Fruit fly (Drosophila melanogaster): ENCODE measurements around the gene CG5281.

CG5281 gene

DNA sequence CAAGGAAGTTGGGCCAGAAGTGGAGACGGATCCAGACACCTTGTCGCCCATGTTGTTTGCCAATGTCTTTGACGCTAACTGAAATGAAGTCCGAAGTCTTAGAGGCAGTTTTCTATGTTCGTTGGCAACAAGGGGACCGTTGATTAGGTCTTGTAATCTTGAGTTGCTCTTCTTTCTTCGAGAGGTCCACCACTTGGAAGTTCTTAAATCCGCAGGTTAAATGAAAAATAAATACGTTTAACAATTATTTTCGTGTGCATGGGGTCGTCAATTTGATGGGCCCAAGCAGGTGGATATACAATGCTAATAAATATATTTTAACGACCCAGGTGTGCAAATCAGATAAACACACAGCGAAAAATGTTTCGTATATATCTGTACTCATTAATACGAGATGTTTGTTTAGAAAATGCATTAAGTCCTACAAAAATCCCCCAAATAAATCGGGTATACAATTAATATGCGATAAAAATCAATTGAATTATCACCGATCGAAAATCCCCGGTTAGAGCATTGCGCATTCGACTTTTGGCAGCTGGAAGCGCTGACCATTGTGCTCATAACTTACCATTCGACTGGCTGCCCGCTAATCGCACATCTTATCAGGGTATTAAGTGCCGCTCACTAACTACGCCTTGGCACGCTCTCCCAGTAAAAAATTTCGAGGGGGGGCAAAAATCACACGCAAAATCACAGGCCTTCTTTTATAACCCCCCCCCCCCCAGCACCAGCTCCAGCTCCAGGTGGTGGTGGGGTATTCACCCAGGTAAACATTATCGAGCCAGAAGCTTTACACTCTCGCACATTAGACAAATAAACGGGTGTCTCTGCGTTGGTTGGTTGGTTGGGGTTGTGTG lies 25.1 kb downstream of the CG5281 start, which contains the start of gene PGRP-LB (continued):
- TF ChIP-seq crp (GFP tag; optimal IDR thresholded peaks at IDR 0.05) = no peak
- peak; percentile 28 for TF ChIP-seq CG10147 (GFP tag; optimal IDR thresholded peaks at IDR 0.05)
- TF ChIP-seq Fer2 (tag; optimal IDR thresholded peaks at IDR 0.05) = no peak
- peak; percentile 67 for TF ChIP-seq row (GFP tag; IDR thresholded peaks at IDR 0.05)
- TF ChIP-seq CG14860 (GFP tag; IDR thresholded peaks at IDR 0.05; ENCODE audit: partially characterized antibody) = no peak
- no peak for TF ChIP-seq Camta (GFP tag; optimal IDR thresholded peaks at IDR 0.05)
- TF ChIP-seq dysf (GFP tag; IDR thresholded peaks at IDR 0.05) = peak; percentile 40; the same call in 1 of the 3 replicates
- no peak for TF ChIP-seq CG12391 (tag; optimal IDR thresholded peaks at IDR 0.05)
- peak; percentile 91 for TF ChIP-seq Ets65A (GFP tag)
- TF ChIP-seq gem (tag; optimal IDR thresholded peaks at IDR 0.05) = peak; percentile 46
- no peak for TF ChIP-seq CG14710 (tag; optimal IDR thresholded peaks at IDR 0.05)
- TF ChIP-seq CG3163 (GFP tag; optimal IDR thresholded peaks at IDR 0.05) = no peak
- TF ChIP-seq kay (GFP tag; optimal IDR thresholded peaks at IDR 0.05) = no peak
- TF ChIP-seq Hmx (GFP tag; optimal IDR thresholded peaks at IDR 0.05) = no peak
- peak; percentile 9 for TF ChIP-seq bcd (GFP tag; optimal IDR thresholded peaks at IDR 0.05)
- no peak for TF ChIP-seq CG11247 (GFP tag; IDR thresholded peaks at IDR 0.05)
- no peak for TF ChIP-seq CG9817 (tag; optimal IDR thresholded peaks at IDR 0.05)
- TF ChIP-seq Dek (tag; optimal IDR thresholded peaks at IDR 0.05) = no peak
- TF ChIP-seq HmgZ (tag; optimal IDR thresholded peaks at IDR 0.05) = peak; percentile 47
- TF ChIP-seq CG11398 (GFP tag; optimal IDR thresholded peaks at IDR 0.05) = no peak
- no peak for TF ChIP-seq Trl (optimal IDR thresholded peaks at IDR 0.05)
- TF ChIP-seq Trl (GFP tag; optimal IDR thresholded peaks at IDR 0.05) = no peak
- TF ChIP-seq nau (GFP tag; optimal IDR thresholded peaks at IDR 0.05) = no peak
- peak; percentile 50 for TF ChIP-seq Hmr (GFP tag; optimal IDR thresholded peaks at IDR 0.05)
- no peak for TF ChIP-seq danr (GFP tag; IDR thresholded peaks at IDR 0.05)
- no peak for TF ChIP-seq ewg (GFP tag; optimal IDR thresholded peaks at IDR 0.05)
- no peak for TF ChIP-seq D (optimal IDR thresholded peaks at IDR 0.05)
- TF ChIP-seq D (GFP tag; optimal IDR thresholded peaks at IDR 0.05) = no peak
- TF ChIP-seq CG15011 (GFP tag; optimal IDR thresholded peaks at IDR 0.05) = peak; percentile 27
- no peak for TF ChIP-seq dan (GFP tag; IDR thresholded peaks at IDR 0.05)
- TF ChIP-seq NfI (GFP tag; optimal IDR thresholded peaks at IDR 0.05) = peak; percentile 7
- peak; percentile 45 for TF ChIP-seq CG11504 (tag; optimal IDR thresholded peaks at IDR 0.05)
- TF ChIP-seq Ssrp (tag; optimal IDR thresholded peaks at IDR 0.05) = no peak
- TF ChIP-seq pan (optimal IDR thresholded peaks at IDR 0.05) = no peak
- TF ChIP-seq pan (GFP tag; optimal IDR thresholded peaks at IDR 0.05 in 1 of 2, IDR thresholded peaks at IDR 0.05 in 1 of 2) = peak in 1 of 2 experiments; percentile 40
- TF ChIP-seq CG17612 (GFP tag; IDR thresholded peaks at IDR 0.05) = no peak
- peak; percentile 64; the same call in 1 of the 2 replicates for TF ChIP-seq rib (GFP tag; IDR thresholded peaks at IDR 0.05)
- no peak for TF ChIP-seq Xbp1 (GFP tag; optimal IDR thresholded peaks at IDR 0.05)
- TF ChIP-seq CG8388 (GFP tag; optimal IDR thresholded peaks at IDR 0.05) = no peak
- TF ChIP-seq Six4 (GFP tag; optimal IDR thresholded peaks at IDR 0.05) = no peak
- TF ChIP-seq fd3F (GFP tag; optimal IDR thresholded peaks at IDR 0.05) = no peak
- no peak for TF ChIP-seq mld (GFP tag; IDR thresholded peaks at IDR 0.05; ENCODE audit: partially characterized antibody)
- peak; percentile 53 for TF ChIP-seq CG7839 (tag; optimal IDR thresholded peaks at IDR 0.05)
- no peak for TF ChIP-seq Dp (GFP tag; optimal IDR thresholded peaks at IDR 0.05)
- TF ChIP-seq ham (GFP tag; IDR thresholded peaks at IDR 0.05) = no peak
- no peak for TF ChIP-seq CG5953 (GFP tag; IDR thresholded peaks at IDR 0.05)
- peak; percentile 49 for TF ChIP-seq CG2678 (tag; optimal IDR thresholded peaks at IDR 0.05)
- no peak for TF ChIP-seq CG7271 (tag; optimal IDR thresholded peaks at IDR 0.05)
- no peak for TF ChIP-seq Oaz (GFP tag; IDR thresholded peaks at IDR 0.05)
- no peak for TF ChIP-seq Taf1 (GFP tag; IDR thresholded peaks at IDR 0.05)

Measured in whole organism, embryonic.